Fruit fly (Drosophila melanogaster) whole organism, pupa: ENCODE data around the gene sro.

Experiments
- CG13204 ChIP-seq: fragments of 200-800 bp; sonication (Bioruptor generic); optimal IDR thresholded peaks from 2 replicates; lab custom pipeline; 2018; ENCODE audit warnings: missing biosample characterization, mild to moderate bottlenecking, missing genetic modification characterization, moderate library complexity
- CG14655 ChIP-seq: fragments of 200-800 bp; sonication (Bioruptor generic); optimal IDR thresholded peaks from 3 replicates; lab custom pipeline; 2017; ENCODE audit warnings: mild to moderate bottlenecking, missing biosample characterization, missing genetic modification reagents, missing genetic modification characterization
- CG32121 ChIP-seq: fragments of 200-800 bp; sonication (Bioruptor generic); IDR thresholded peaks from 2 replicates; pipeline ENCODE4 v1.3.6; 2022; ENCODE audit warnings: missing biosample characterization, missing genetic modification characterization
- CG8301 ChIP-seq: fragments of 200-800 bp; sonication (Bioruptor generic); optimal IDR thresholded peaks from 2 replicates; lab custom pipeline; 2018; ENCODE audit warnings: missing biosample characterization, mild to moderate bottlenecking, missing genetic modification characterization
- CG9948 ChIP-seq: fragments of 200-800 bp; sonication (Bioruptor generic); optimal IDR thresholded peaks from 2 replicates; lab custom pipeline; 2018; ENCODE audit warnings: missing biosample characterization, mild to moderate bottlenecking, missing genetic modification characterization, moderate library complexity
- EcR ChIP-seq: fragments of 200-800 bp; sonication (Bioruptor generic); optimal IDR thresholded peaks from 3 replicates; lab custom pipeline; 2019; ENCODE audit warnings: missing biosample characterization, missing genetic modification characterization, mild to moderate bottlenecking, moderate library complexity, missing genetic modification reagents
- Ets98B ChIP-seq: fragments of 200-800 bp; sonication (Bioruptor generic); IDR thresholded peaks from 2 replicates; pipeline ENCODE4 v1.3.6; 2022; ENCODE audit warnings: missing biosample characterization, missing genetic modification characterization
- gl ChIP-seq: fragments of 200-800 bp; sonication (Bioruptor generic); optimal IDR thresholded peaks from 2 replicates; lab custom pipeline; 2018; ENCODE audit warnings: missing biosample characterization, mild to moderate bottlenecking, missing genetic modification characterization
- rn ChIP-seq: fragments of 200-800 bp; sonication (Bioruptor generic); IDR thresholded peaks from 2 replicates; pipeline ENCODE4 v1.3.6; 2022; ENCODE audit warnings: missing biosample characterization, missing genetic modification characterization

dm6 chr3R:29787891-29788549 lies 6.4 kb upstream of the sro start:
- TF ChIP-seq CG14655 (GFP tag; lab: Kevin White, UChicago) (no peak), CG13204 (GFP tag; lab: Kevin White, UChicago) (no peak), EcR (GFP tag; lab: Kevin White, UChicago) (no peak), Ets98B (GFP tag; lab: Robert Waterston, UW) (no peak), gl (no peak), rn (GFP tag; lab: Robert Waterston, UW) (no peak), CG9948 (tag; lab: Kevin White, UChicago) (no peak), CG32121 (GFP tag; lab: Robert Waterston, UW) (no peak), CG8301 (tag; lab: Kevin White, UChicago) (no peak)
